Worm (Caenorhabditis elegans): ENCODE results near the gene F45F2.10.

- TF ChIP-seq ztf-23 (GFP tag; IDR thresholded peaks at IDR 0.05) (no peak), T22C8.4 (GFP tag; IDR thresholded peaks at IDR 0.05) (no peak), med-1 (GFP tag; optimal IDR thresholded peaks at IDR 0.05; ENCODE audit: insufficient read depth) (no peak)
Observed at ce11 chrV:8518822-8519392, at the start of gene F45F2.10.

Data from whole organism, midembryonic.